Fruit fly (Drosophila melanogaster) whole organism, wandering third instar larva: ENCODE data around the gene CG18858.

ENCODE experiments used
- Abd-B ChIP-seq: fragments of >200 bp; optimal IDR thresholded peaks from 2 replicates; lab custom pipeline; 2017; ENCODE audit warnings: missing biosample characterization, missing genetic modification characterization
- CG32264 ChIP-seq: fragments of 200-800 bp; sonication (Bioruptor generic); optimal IDR thresholded peaks from 2 replicates; lab custom pipeline; 2016; ENCODE audit warnings: missing biosample characterization, missing genetic modification characterization
- CG9705 ChIP-seq: fragments of 200-800 bp; sonication (Bioruptor generic); optimal IDR thresholded peaks from 2 replicates; lab custom pipeline; 2018; ENCODE audit warnings: missing biosample characterization, mild to moderate bottlenecking, missing genetic modification characterization
- CrebA ChIP-seq: fragments of 200-800 bp; sonication (Bioruptor generic); optimal IDR thresholded peaks from 2 replicates; lab custom pipeline; 2016; ENCODE audit warnings: missing biosample characterization, mild to moderate bottlenecking, missing genetic modification characterization, borderline replicate concordance
- Dfd ChIP-seq: fragments of >200 bp; optimal IDR thresholded peaks from 2 replicates; lab custom pipeline; 2017; ENCODE audit warnings: missing biosample characterization, missing genetic modification characterization
- Dif ChIP-seq: fragments of 200-275, 200-300 bp; sonication (Bioruptor generic); optimal IDR thresholded peaks from 2 replicates; lab custom pipeline; 2018; ENCODE audit warnings: missing biosample characterization, missing genetic modification characterization; ENCODE audit not compliant: partially characterized antibody
- HLH106 ChIP-seq: fragments of 200-800 bp; optimal IDR thresholded peaks from 3 replicates; lab custom pipeline; 2019; ENCODE audit warnings: missing biosample characterization, mild to moderate bottlenecking, missing genetic modification characterization, moderate library complexity
- Hnf4 ChIP-seq: fragments of 200-800 bp; sonication (Bioruptor generic); optimal IDR thresholded peaks from 2 replicates; lab custom pipeline; 2016; ENCODE audit warnings: missing biosample characterization, mild to moderate bottlenecking, missing genetic modification characterization
- Hr78 ChIP-seq: fragments of >200 bp; optimal IDR thresholded peaks from 2 replicates; lab custom pipeline; 2017; ENCODE audit warnings: missing biosample characterization, missing genetic modification characterization
- Hr83 ChIP-seq: fragments of 200-300 bp; sonication (Bioruptor generic); optimal IDR thresholded peaks from 2 replicates; lab custom pipeline; 2016; ENCODE audit warnings: missing biosample characterization, mild to moderate bottlenecking, missing genetic modification characterization, moderate library complexity; ENCODE audit not compliant: poor library complexity, severe bottlenecking
- Jra ChIP-seq: sonication (Bioruptor generic); optimal IDR thresholded peaks from 2 replicates; lab custom pipeline; 2016; ENCODE audit warnings: missing biosample characterization, missing genetic modification characterization
- Myc ChIP-seq: fragments of >200 bp; optimal IDR thresholded peaks from 2 replicates; lab custom pipeline; 2017
- N ChIP-seq: fragments of >200 bp; optimal IDR thresholded peaks from 2 replicates; lab custom pipeline; 2018; ENCODE audit warnings: missing biosample characterization, missing external identifiers, missing genetic modification characterization
- OdsH ChIP-seq: fragments of 200-800 bp; sonication (Bioruptor generic); optimal IDR thresholded peaks from 2 replicates; lab custom pipeline; 2016; ENCODE audit warnings: missing biosample characterization, mild to moderate bottlenecking, missing genetic modification characterization
- Rel ChIP-seq, 2 experiments: fragments of 200-800 bp; sonication (Bioruptor generic) in 1 of 2; optimal IDR thresholded peaks; 2 replicates in 1 of 2; 3 replicates in 1 of 2; lab custom pipeline; 2016 to 2019; ENCODE audit warnings: mild to moderate bottlenecking in 2 of 2, missing biosample characterization in 2 of 2, missing genetic modification characterization in 2 of 2, moderate library complexity in 1 of 2
- Sp1 ChIP-seq: fragments of 200-800 bp; sonication (Bioruptor generic); optimal IDR thresholded peaks from 3 replicates; lab custom pipeline; 2019; ENCODE audit warnings: missing biosample characterization, mild to moderate bottlenecking, missing genetic modification characterization, moderate library complexity
- Vsx2 ChIP-seq: fragments of 200-300, 225-300 bp; sonication (Bioruptor generic); optimal IDR thresholded peaks from 2 replicates; lab custom pipeline; 2018; ENCODE audit warnings: missing biosample characterization, missing genetic modification characterization; ENCODE audit not compliant: partially characterized antibody
- br ChIP-seq: fragments of 200-800 bp; sonication (Bioruptor generic); optimal IDR thresholded peaks from 2 replicates; lab custom pipeline; 2016; ENCODE audit warnings: missing biosample characterization, missing genetic modification characterization
- dsf ChIP-seq: sonication (Bioruptor generic); optimal IDR thresholded peaks from 2 replicates; lab custom pipeline; 2016; ENCODE audit warnings: missing biosample characterization, missing genetic modification characterization, borderline replicate concordance
- foxo ChIP-seq, 2 experiments: fragments of 200-800 bp; sonication (Bioruptor generic); optimal IDR thresholded peaks; 2 replicates in 1 of 2; 3 replicates in 1 of 2; lab custom pipeline; 2016 to 2017; ENCODE audit warnings: missing biosample characterization in 2 of 2, missing genetic modification characterization in 2 of 2
- h ChIP-seq: fragments of 200-800 bp; sonication (Bioruptor generic); optimal IDR thresholded peaks from 3 replicates; lab custom pipeline; 2016; ENCODE audit warnings: missing biosample characterization, mild to moderate bottlenecking, missing genetic modification characterization
- jim ChIP-seq: fragments of 175-275, 200-325 bp; sonication (Bioruptor generic); optimal IDR thresholded peaks from 2 replicates; lab custom pipeline; 2016; ENCODE audit warnings: missing biosample characterization, mild to moderate bottlenecking, missing genetic modification characterization
- lola ChIP-seq: fragments of >200 bp; optimal IDR thresholded peaks from 2 replicates; lab custom pipeline; 2017; ENCODE audit warnings: missing biosample characterization, missing genetic modification characterization
- psq ChIP-seq: fragments of 200-800 bp; sonication (Bioruptor generic); optimal IDR thresholded peaks from 3 replicates; lab custom pipeline; 2017; ENCODE audit warnings: missing biosample characterization, mild to moderate bottlenecking, missing genetic modification characterization, moderate library complexity
- rgr ChIP-seq: fragments of 200-800 bp; sonication (Bioruptor generic); optimal IDR thresholded peaks from 3 replicates; lab custom pipeline; 2016; ENCODE audit warnings: missing biosample characterization, mild to moderate bottlenecking, missing genetic modification characterization
- sage ChIP-seq: fragments of 200-800 bp; sonication (Bioruptor generic); optimal IDR thresholded peaks from 2 replicates; lab custom pipeline; 2016; ENCODE audit warnings: missing biosample characterization, mild to moderate bottlenecking, missing genetic modification characterization
- sv ChIP-seq: fragments of 200-800 bp; sonication (Bioruptor generic); optimal IDR thresholded peaks from 3 replicates; lab custom pipeline; 2016; ENCODE audit warnings: missing biosample characterization, missing genetic modification characterization
- usp ChIP-seq: fragments of >200 bp; optimal IDR thresholded peaks from 2 replicates; lab custom pipeline; 2017; ENCODE audit warnings: missing biosample characterization, missing genetic modification characterization
- woc ChIP-seq: sonication (Bioruptor generic); optimal IDR thresholded peaks from 2 replicates; lab custom pipeline; 2016; ENCODE audit warnings: missing biosample characterization, mild to moderate bottlenecking, missing genetic modification characterization

Gene CG18858

DNA sequence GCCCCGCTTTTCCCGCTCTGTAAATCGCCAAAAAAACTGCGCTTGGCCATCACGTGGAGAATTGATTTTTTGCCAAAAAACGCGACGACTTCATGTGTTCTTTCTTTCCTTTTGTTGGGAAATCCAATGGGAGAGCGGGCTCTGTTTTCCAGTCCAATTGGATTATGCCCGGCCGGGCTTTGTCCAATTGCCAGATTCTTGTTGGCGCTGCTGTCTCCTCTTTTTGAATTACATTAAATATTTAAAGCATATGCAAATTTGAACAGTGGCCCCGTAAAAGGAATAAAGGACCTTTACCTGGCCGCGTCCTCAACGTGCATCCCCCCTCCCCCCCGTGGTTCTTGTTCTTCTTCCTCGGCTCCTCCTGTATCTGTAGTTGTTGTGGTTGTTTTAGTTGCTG, 29.4 kb downstream of the CG18858 start:
- TF ChIP-seq sage (GFP tag; lab: Kevin White, UChicago) (no peak), CG9705 (GFP tag; lab: Kevin White, UChicago) (no peak), CG32264 (no peak), Hr78 (no peak), Vsx2 (GFP tag; lab: Kevin White, UChicago) (no peak), foxo (GFP tag; optimal IDR thresholded peaks at IDR 0.05; lab: Kevin White, UChicago) (no peak), Jra (GFP tag; lab: Kevin White, UChicago) (no peak), psq (GFP tag; lab: Kevin White, UChicago) (no peak), h (GFP tag; lab: Kevin White, UChicago) (no peak), br (GFP tag; lab: Kevin White, UChicago) (no peak), lola (GFP tag; lab: Kevin White, UChicago) (no peak), Dif (GFP tag; lab: Kevin White, UChicago) (no peak), OdsH (GFP tag; lab: Kevin White, UChicago) (no peak), dsf (no peak), N (GFP tag; lab: Kevin White, UChicago) (no peak)

DNA sequence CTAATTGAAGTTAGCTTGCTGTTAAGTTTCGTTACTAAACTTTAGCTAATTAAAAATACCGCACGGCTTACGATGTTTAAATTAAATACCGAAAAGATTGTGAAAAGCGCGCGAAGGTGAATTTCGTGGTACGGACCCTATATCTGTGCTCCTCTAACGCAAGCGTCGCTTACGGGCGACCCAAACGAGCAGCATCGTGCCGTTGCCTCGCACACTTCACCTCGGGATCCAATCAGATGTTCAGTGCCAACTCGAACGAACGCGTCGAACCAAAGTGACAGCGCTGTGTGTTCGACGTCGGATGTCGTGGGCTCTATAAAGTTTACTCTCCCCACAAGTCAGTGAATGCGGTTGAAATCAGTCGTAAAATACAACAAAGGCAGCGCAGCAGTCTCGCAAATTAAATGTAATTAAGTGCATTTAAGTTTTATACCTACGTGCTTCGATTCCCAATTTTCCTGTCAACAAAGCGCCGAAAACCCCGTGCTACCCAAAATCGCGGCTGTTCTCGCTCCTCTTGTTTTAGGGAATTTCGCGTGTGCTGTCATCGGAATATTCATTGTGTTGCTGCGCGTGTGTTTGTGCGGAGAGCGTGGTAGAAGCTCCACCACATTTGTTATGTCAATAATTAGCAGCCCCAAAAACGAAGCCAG, 30.0 kb downstream of the CG18858 start:
- peak; percentile 26 for TF ChIP-seq Hr83 (GFP tag; lab: Kevin White, UChicago)
- no peak for TF ChIP-seq HLH106 (tag; lab: Kevin White, UChicago)
- peak; percentile 16 for TF ChIP-seq Sp1 (GFP tag; lab: Kevin White, UChicago)
- TF ChIP-seq Vsx2 (GFP tag; lab: Kevin White, UChicago): peak; percentile 34
- peak; percentile 51 for TF ChIP-seq OdsH (GFP tag; lab: Kevin White, UChicago)
- no peak for TF ChIP-seq woc (GFP tag; lab: Kevin White, UChicago)
- TF ChIP-seq psq (GFP tag; lab: Kevin White, UChicago): peak; percentile 39
- peak; percentile 2 for TF ChIP-seq br (GFP tag; lab: Kevin White, UChicago)
- TF ChIP-seq h (GFP tag; lab: Kevin White, UChicago): peak; percentile 44
- no peak for TF ChIP-seq Hr78
- TF ChIP-seq sage (GFP tag; lab: Kevin White, UChicago): no peak
- TF ChIP-seq Dfd (GFP tag; lab: Kevin White, UChicago): no peak
- TF ChIP-seq jim: no peak
- peak; percentile 36 for TF ChIP-seq Rel (GFP tag; optimal IDR thresholded peaks at IDR 0.05; lab: Kevin White, UChicago)
- peak; percentile 61 for TF ChIP-seq Rel (tag; optimal IDR thresholded peaks at IDR 0.05; lab: Kevin White, UChicago)
- no peak for TF ChIP-seq Hnf4 (GFP tag; lab: Kevin White, UChicago)
- TF ChIP-seq N (GFP tag; lab: Kevin White, UChicago): no peak
- no peak for TF ChIP-seq CG32264
- TF ChIP-seq Abd-B (GFP tag; lab: Kevin White, UChicago): no peak
- TF ChIP-seq Jra (GFP tag; lab: Kevin White, UChicago): no peak
- peak; percentile 64 for TF ChIP-seq Myc (lab: Kevin White, UChicago)
- TF ChIP-seq sv (GFP tag; lab: Kevin White, UChicago): no peak
- TF ChIP-seq rgr (GFP tag; lab: Kevin White, UChicago): peak; percentile 48
- TF ChIP-seq, all 38 proteins: peak for 10

DNA sequence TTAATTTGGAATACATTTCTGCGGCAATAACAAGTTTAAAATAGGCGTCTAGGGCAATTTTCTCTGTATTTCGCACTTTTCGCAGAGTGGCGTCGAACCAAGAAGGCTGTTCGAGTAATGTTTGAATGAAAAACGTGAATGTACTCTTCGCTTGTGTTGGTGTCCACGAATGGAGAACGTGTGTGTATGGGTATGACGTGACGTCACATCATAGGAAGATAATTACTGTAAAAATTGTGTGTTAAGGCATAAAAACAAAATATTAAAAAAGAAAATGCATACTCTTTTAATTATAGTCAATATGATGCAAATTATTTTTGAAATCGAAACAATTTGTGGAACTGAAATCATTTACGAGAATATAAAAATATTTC, 30.5 kb downstream of the CG18858 start:
- TF ChIP-seq br (GFP tag; lab: Kevin White, UChicago) (no peak), Jra (GFP tag; lab: Kevin White, UChicago) (no peak), h (GFP tag; lab: Kevin White, UChicago) (no peak), Hnf4 (GFP tag; lab: Kevin White, UChicago) (no peak), usp (GFP tag; lab: Kevin White, UChicago) (no peak), sage (GFP tag; lab: Kevin White, UChicago) (no peak), CrebA (GFP tag; lab: Kevin White, UChicago) (no peak), psq (GFP tag; lab: Kevin White, UChicago) (no peak), HLH106 (tag; lab: Kevin White, UChicago) (no peak), rgr (GFP tag; lab: Kevin White, UChicago) (no peak), Sp1 (GFP tag; lab: Kevin White, UChicago) (no peak)
- TF ChIP-seq, all 38 proteins: peak for 0

DNA sequence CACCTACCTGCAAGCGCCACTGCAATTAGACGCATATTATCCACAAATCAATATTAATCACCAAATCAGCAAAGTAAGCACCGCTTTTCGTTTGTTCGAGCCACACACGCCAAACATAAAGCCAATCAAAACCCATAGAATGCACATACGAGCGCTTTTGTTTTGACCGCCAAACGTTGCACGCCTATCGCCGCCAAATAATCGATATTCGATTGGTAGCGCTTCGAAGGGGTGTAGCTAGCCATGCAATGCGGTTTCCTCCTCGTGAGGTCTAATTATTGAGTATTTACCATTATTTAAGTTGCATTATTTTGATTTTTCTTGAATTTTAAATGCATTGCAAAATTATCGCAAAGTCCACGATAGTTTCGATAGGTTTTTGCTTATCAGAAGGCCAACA, 31.5 kb downstream of the CG18858 start:
- TF ChIP-seq CG9705 (GFP tag; lab: Kevin White, UChicago) (no peak), N (GFP tag; lab: Kevin White, UChicago) (no peak), Hr83 (GFP tag; lab: Kevin White, UChicago) (no peak), usp (GFP tag; lab: Kevin White, UChicago) (no peak), br (GFP tag; lab: Kevin White, UChicago) (no peak), Rel (GFP tag; optimal IDR thresholded peaks at IDR 0.05; lab: Kevin White, UChicago) (no peak), Rel (tag; optimal IDR thresholded peaks at IDR 0.05; lab: Kevin White, UChicago) (peak; percentile 21), sv (GFP tag; lab: Kevin White, UChicago) (no peak)
